Worm (Caenorhabditis elegans) whole organism, midembryonic: ENCODE data around the gene C29A12.6.

Source experiments
- flt-1 ChIP-seq: fragments of 200-800 bp; sonication (Bioruptor generic); IDR thresholded peaks from 2 replicates; pipeline ENCODE4 v1.3.6; 2022; ENCODE audit warnings: missing genetic modification characterization, missing compliant biosample characterization
- ref-1 ChIP-seq: fragments of 200-800 bp; sonication (Bioruptor generic); conservative IDR thresholded peaks from 2 replicates; pipeline ENCODE4 v1.3.6; 2022; ENCODE audit warnings: missing genetic modification reagents, missing genetic modification characterization, missing compliant biosample characterization
- tab-1 ChIP-seq: fragments of 200-800 bp; sonication (Bioruptor generic); IDR thresholded peaks from 2 replicates; pipeline ENCODE4 v1.3.6; 2022; ENCODE audit warnings: missing genetic modification characterization, missing compliant biosample characterization
- ztf-23 ChIP-seq: fragments of 200-800 bp; sonication (Bioruptor generic); IDR thresholded peaks from 2 replicates; pipeline ENCODE4 v1.3.6; 2022; ENCODE audit warnings: missing genetic modification reagents, missing genetic modification characterization, missing compliant biosample characterization

- TF ChIP-seq ztf-23 (GFP tag; lab: Robert Waterston, UW) (no peak), ref-1 (GFP tag; lab: Robert Waterston, UW) (no peak), flt-1 (GFP tag; lab: Robert Waterston, UW) (no peak), tab-1 (GFP tag; lab: Robert Waterston, UW) (no peak)
Observed at ce11 chrV:10897106-10897171, 49.9 kb downstream of the C29A12.6 start, which contains the start of gene sec-61.G.
